Worm (Caenorhabditis elegans): ENCODE data around the gene C14B4.2.

Gene C14B4.2

ce11 chrV:19390029-19390428 lies 27.6 kb upstream of the C14B4.2 start, which contains the start of gene slcr-46.2 (continued):
- TF ChIP-seq ztf-4 (tag; optimal IDR thresholded peaks at IDR 0.05) = no peak

- no peak for TF ChIP-seq xbp-1 (tag; optimal IDR thresholded peaks at IDR 0.05)
- no peak for TF ChIP-seq fkh-4 (tag; optimal IDR thresholded peaks at IDR 0.05; ENCODE audit: borderline replicate concordance)
- TF ChIP-seq mef-2 (tag; optimal IDR thresholded peaks at IDR 0.05) = no peak
- no peak for TF ChIP-seq pqm-1 (tag; optimal IDR thresholded peaks at IDR 0.05)
- TF ChIP-seq snpc-4 (tag; optimal IDR thresholded peaks at IDR 0.05) = no peak
- TF ChIP-seq snu-23 (GFP tag; optimal IDR thresholded peaks at IDR 0.05) = no peak
- no peak for TF ChIP-seq alr-1 (tag; optimal IDR thresholded peaks at IDR 0.05; ENCODE audit: borderline replicate concordance)
- no peak for TF ChIP-seq nhr-76 (tag; optimal IDR thresholded peaks at IDR 0.05)
- TF ChIP-seq skn-1 (tag; optimal IDR thresholded peaks at IDR 0.05) = no peak
- no peak for TF ChIP-seq ces-1 (GFP tag; optimal IDR thresholded peaks at IDR 0.05)
- TF ChIP-seq ceh-63 (GFP tag; optimal IDR thresholded peaks at IDR 0.05) = no peak
Observed at ce11 chrV:19380968-19381367, 18.5 kb upstream of the C14B4.2 start, which contains the start of gene srw-84. srw-84 (plus strand) TSS chrV:19381268.

ce11 chrV:19377014-19377494 lies 14.6 kb upstream of the C14B4.2 start, which contains the start of gene nceh-1:
nceh-1 (plus strand) TSS chrV:19377444.
- TF ChIP-seq nhr-11 (tag; optimal IDR thresholded peaks at IDR 0.05) (no peak), blmp-1 (tag; optimal IDR thresholded peaks at IDR 0.05) (no peak), efl-1 (optimal IDR thresholded peaks at IDR 0.05) (no peak), efl-1 (GFP tag; optimal IDR thresholded peaks at IDR 0.05 in 1 of 2) (peak in 1 of 2 experiments; percentile 63), elt-2 (tag; optimal IDR thresholded peaks at IDR 0.05) (peak; percentile 80), ets-5 (GFP tag; IDR thresholded peaks at IDR 0.05) (no peak), fos-1 (tag; optimal IDR thresholded peaks at IDR 0.05) (no peak)

ce11 chrV:19371777-19372176 lies 9.3 kb upstream of the C14B4.2 start:
- TF ChIP-seq blmp-1 (tag; optimal IDR thresholded peaks at IDR 0.05) (no peak), nhr-19 (GFP tag; conservative IDR thresholded peaks at IDR 0.05) (no peak), jun-1 (tag; optimal IDR thresholded peaks at IDR 0.05) (no peak), ets-5 (GFP tag; IDR thresholded peaks at IDR 0.05) (no peak), sptf-1 (tag; optimal IDR thresholded peaks at IDR 0.05) (no peak), Y116A8C.19 (tag; optimal IDR thresholded peaks at IDR 0.05; ENCODE audit: borderline replicate concordance) (no peak), dpl-1 (GFP tag; optimal IDR thresholded peaks at IDR 0.05) (no peak), nhr-28 (tag; optimal IDR thresholded peaks at IDR 0.05) (no peak), sox-4 (tag; optimal IDR thresholded peaks at IDR 0.05) (no peak), unc-62 (GFP tag; optimal IDR thresholded peaks at IDR 0.05) (no peak), efl-3 (GFP tag; optimal IDR thresholded peaks at IDR 0.05) (no peak), ceh-90 (tag; optimal IDR thresholded peaks at IDR 0.05) (no peak), lin-39 (tag; optimal IDR thresholded peaks at IDR 0.05) (no peak), pax-3 (tag; optimal IDR thresholded peaks at IDR 0.05) (no peak), hlh-4 (tag; optimal IDR thresholded peaks at IDR 0.05) (no peak)

ce11 chrV:19371253-19371652 lies 8.8 kb upstream of the C14B4.2 start, which contains the start of gene Y43F8A.2:
Y43F8A.2 (plus strand) TSS chrV:19371553.
- TF ChIP-seq lin-14 (GFP tag; optimal IDR thresholded peaks at IDR 0.05) (no peak), C34B4.2 (tag; optimal IDR thresholded peaks at IDR 0.05) (no peak), unc-98 (GFP tag; IDR thresholded peaks at IDR 0.05) (no peak), nhr-20 (tag; optimal IDR thresholded peaks at IDR 0.05) (no peak), snpc-4 (tag; optimal IDR thresholded peaks at IDR 0.05) (no peak), unc-130 (tag; optimal IDR thresholded peaks at IDR 0.05) (no peak), unc-86 (tag; optimal IDR thresholded peaks at IDR 0.05) (no peak), unc-30 (tag; optimal IDR thresholded peaks at IDR 0.05) (no peak), pag-3 (tag; optimal IDR thresholded peaks at IDR 0.05; ENCODE audit: borderline replicate concordance, insufficient read depth) (no peak), blmp-1 (tag; optimal IDR thresholded peaks at IDR 0.05) (no peak), xbp-1 (tag; optimal IDR thresholded peaks at IDR 0.05) (no peak), egl-27 (tag; optimal IDR thresholded peaks at IDR 0.05) (no peak)
